Fruit fly (Drosophila melanogaster): ENCODE measurements around the gene vn.

The vn gene

dm6 chr3L:5793967-5794366, 51.5 kb downstream of the vn start, which contains the start of gene Bre1 (continued):
- TF ChIP-seq ssp (GFP tag; IDR thresholded peaks at IDR 0.05), result no peak
- no peak for TF ChIP-seq grau (tag; optimal IDR thresholded peaks at IDR 0.05)
- TF ChIP-seq CG7271 (tag; optimal IDR thresholded peaks at IDR 0.05), result no peak
- no peak for TF ChIP-seq zf30C (GFP tag; optimal IDR thresholded peaks at IDR 0.05)
- TF ChIP-seq jigr1 (GFP tag; IDR thresholded peaks at IDR 0.05), result no peak
- TF ChIP-seq MESR4 (GFP tag; optimal IDR thresholded peaks at IDR 0.05), result peak; percentile 87
- no peak for TF ChIP-seq ranshi (GFP tag; IDR thresholded peaks at IDR 0.05)
- TF ChIP-seq Six4 (GFP tag; optimal IDR thresholded peaks at IDR 0.05), result no peak
- no peak for TF ChIP-seq CG7987 (GFP tag; optimal IDR thresholded peaks at IDR 0.05)
- TF ChIP-seq NC2β (GFP tag; optimal IDR thresholded peaks at IDR 0.05), result no peak
- TF ChIP-seq Trl (optimal IDR thresholded peaks at IDR 0.05), result no peak
- TF ChIP-seq Trl (GFP tag; optimal IDR thresholded peaks at IDR 0.05), result no peak
- TF ChIP-seq Ravus (GFP tag; IDR thresholded peaks at IDR 0.05), result no peak
- no peak for TF ChIP-seq CG10431 (GFP tag; optimal IDR thresholded peaks at IDR 0.05)
- peak; percentile 44 for TF ChIP-seq CG3847 (GFP tag; IDR thresholded peaks at IDR 0.05)
- TF ChIP-seq jing (GFP tag; optimal IDR thresholded peaks at IDR 0.05), result no peak
- no peak for TF ChIP-seq CG9876 (GFP tag; optimal IDR thresholded peaks at IDR 0.05)
- no peak for TF ChIP-seq PHDP (tag; optimal IDR thresholded peaks at IDR 0.05)
- peak; percentile 98 for TF ChIP-seq pzg (GFP tag; optimal IDR thresholded peaks at IDR 0.05)
- TF ChIP-seq CG17186 (GFP tag; optimal IDR thresholded peaks at IDR 0.05), result peak; percentile 48
- no peak for TF ChIP-seq HLH3B (GFP tag; IDR thresholded peaks at IDR 0.05)
- TF ChIP-seq ems (GFP tag; optimal IDR thresholded peaks at IDR 0.05), result no peak
- no peak for TF ChIP-seq wek (GFP tag; optimal IDR thresholded peaks at IDR 0.05)
- no peak for TF ChIP-seq exex (tag; optimal IDR thresholded peaks at IDR 0.05)
- no peak for TF ChIP-seq kah (GFP tag; optimal IDR thresholded peaks at IDR 0.05)
- no peak for TF ChIP-seq CG6654 (GFP tag; optimal IDR thresholded peaks at IDR 0.05)
- TF ChIP-seq CG8359 (GFP tag; optimal IDR thresholded peaks at IDR 0.05; ENCODE audit: borderline replicate concordance), result no peak
- peak; percentile 71 for TF ChIP-seq CG10267 (tag; optimal IDR thresholded peaks at IDR 0.05)
- TF ChIP-seq CG9932 (GFP tag; IDR thresholded peaks at IDR 0.05), result no peak
- no peak for TF ChIP-seq tin (GFP tag; optimal IDR thresholded peaks at IDR 0.05)
- peak; percentile 63 for TF ChIP-seq CG14710 (tag; optimal IDR thresholded peaks at IDR 0.05)
- no peak for TF ChIP-seq schlank (tag; optimal IDR thresholded peaks at IDR 0.05)
- TF ChIP-seq Hmr (GFP tag; optimal IDR thresholded peaks at IDR 0.05), result no peak
- no peak for TF ChIP-seq pum (GFP tag; optimal IDR thresholded peaks at IDR 0.05)
- TF ChIP-seq row (GFP tag; IDR thresholded peaks at IDR 0.05), result peak; percentile 26; the same call in 2 of the 3 replicates
- peak; percentile 1 for TF ChIP-seq CG1792 (GFP tag; optimal IDR thresholded peaks at IDR 0.05)
- no peak for TF ChIP-seq CG11504 (tag; optimal IDR thresholded peaks at IDR 0.05)
- TF ChIP-seq gsb-n (tag; optimal IDR thresholded peaks at IDR 0.05), result no peak
- TF ChIP-seq her (GFP tag; optimal IDR thresholded peaks at IDR 0.05), result peak; percentile 99
- TF ChIP-seq twi (tag; optimal IDR thresholded peaks at IDR 0.05), result no peak
- TF ChIP-seq ash1 (GFP tag; optimal IDR thresholded peaks at IDR 0.05), result no peak
- TF ChIP-seq CG14050 (GFP tag; IDR thresholded peaks at IDR 0.05), result no peak
- no peak for TF ChIP-seq en (GFP tag; optimal IDR thresholded peaks at IDR 0.05)
- TF ChIP-seq CG7839 (tag; optimal IDR thresholded peaks at IDR 0.05), result no peak
- TF ChIP-seq fu2 (GFP tag; optimal IDR thresholded peaks at IDR 0.05), result no peak
- peak; percentile 53 for TF ChIP-seq tna (GFP tag; IDR thresholded peaks at IDR 0.05; ENCODE audit: partially characterized antibody)
- no peak for TF ChIP-seq oc (tag; optimal IDR thresholded peaks at IDR 0.05)
- no peak for TF ChIP-seq CG12071 (GFP tag; optimal IDR thresholded peaks at IDR 0.05)
- no peak for TF ChIP-seq Mrtf (GFP tag; IDR thresholded peaks at IDR 0.05)
- no peak for TF ChIP-seq NK7.1 (GFP tag; optimal IDR thresholded peaks at IDR 0.05)
- no peak for TF ChIP-seq pho (GFP tag; optimal IDR thresholded peaks at IDR 0.05)
- no peak for TF ChIP-seq CG14014 (GFP tag; IDR thresholded peaks at IDR 0.05)

Data from whole organism, embryonic.